Worm (Caenorhabditis elegans) whole organism, L4/young adult: ENCODE data around the gene cyn-6.

Experiments
- W03F9.2 ChIP-seq: fragments of 150-350 bp; optimal IDR thresholded peaks from 2 replicates; lab custom pipeline; 2014; ENCODE audit warnings: missing biosample characterization, missing genetic modification characterization
- him-1 ChIP-seq: sonication (generic microtip); optimal IDR thresholded peaks from 2 replicates; lab custom pipeline; 2016; ENCODE audit warnings: missing genotype, missing genetic modification reagents, missing genetic modification characterization, missing compliant biosample characterization

DNA sequence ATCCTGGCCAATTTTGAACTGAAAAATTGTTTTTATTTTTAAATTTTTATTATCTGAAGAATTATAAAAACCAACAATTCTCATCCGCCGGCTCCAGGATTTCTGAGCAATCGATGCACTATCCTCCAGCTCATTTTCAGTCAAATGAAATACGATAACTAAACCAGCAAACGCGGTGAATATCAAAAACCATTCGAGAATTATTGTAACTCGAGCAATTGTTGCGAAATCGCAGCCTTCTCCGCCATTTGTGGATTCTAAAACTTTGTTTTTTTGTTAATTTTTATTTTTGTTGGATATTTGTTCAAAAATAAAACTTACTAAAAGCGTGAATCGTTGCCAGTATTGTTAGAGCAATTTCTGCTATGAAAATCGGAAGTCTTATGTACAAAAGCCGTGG, 9.3 kb downstream of the cyn-6 start:
- TF ChIP-seq him-1: no peak
- no peak for TF ChIP-seq W03F9.2 (tag; lab: Kevin White, UChicago)
